Fruit fly (Drosophila melanogaster): ENCODE measurements around the gene CG14135.

DNA sequence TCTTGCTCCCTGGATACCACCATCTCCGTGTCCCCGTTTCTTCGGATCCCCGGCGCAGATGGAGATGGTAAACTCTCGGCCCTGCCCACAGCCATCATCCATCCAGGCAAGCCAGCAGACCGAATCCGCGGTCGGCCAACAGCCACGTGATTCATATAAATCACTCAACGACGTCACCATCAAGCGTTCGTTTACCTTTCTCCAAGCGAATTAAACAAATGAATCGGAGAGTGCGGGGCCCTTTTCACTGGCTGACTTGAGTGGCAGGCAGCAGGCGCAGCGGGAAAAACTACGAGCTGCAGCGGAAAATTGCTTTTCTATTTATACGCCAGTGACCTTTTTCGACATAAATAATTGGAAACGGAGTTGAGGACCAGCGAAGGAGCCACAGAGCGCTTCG is 12.2 kb downstream of the CG14135 start:
- TF ChIP-seq CG8632 (GFP tag; optimal IDR thresholded peaks at IDR 0.05) (no peak), cyc (GFP tag; optimal IDR thresholded peaks at IDR 0.05) (no peak), esn (GFP tag; optimal IDR thresholded peaks at IDR 0.05) (no peak), Gug (GFP tag; IDR thresholded peaks at IDR 0.05) (no peak), Met (GFP tag; optimal IDR thresholded peaks at IDR 0.05) (no peak), ss (GFP tag; optimal IDR thresholded peaks at IDR 0.05) (no peak), Hr39 (GFP tag; optimal IDR thresholded peaks at IDR 0.05) (no peak), Hr4 (GFP tag; optimal IDR thresholded peaks at IDR 0.05) (no peak), Lpt (GFP tag; optimal IDR thresholded peaks at IDR 0.05) (peak; percentile 30), CG8319 (GFP tag; optimal IDR thresholded peaks at IDR 0.05) (no peak), spab (GFP tag; optimal IDR thresholded peaks at IDR 0.05) (no peak), Eip93F (GFP tag; optimal IDR thresholded peaks at IDR 0.05) (no peak), CG8119 (GFP tag; IDR thresholded peaks at IDR 0.05) (no peak), Sox15 (GFP tag; optimal IDR thresholded peaks at IDR 0.05) (no peak)

Measured in whole organism, prepupa.